Fruit fly (Drosophila melanogaster): ENCODE measurements around the gene CG5510.
A peak's percentile ranks its signal among the peaks of the same experiment; 100 is the strongest.

The CG5510 gene

DNA sequence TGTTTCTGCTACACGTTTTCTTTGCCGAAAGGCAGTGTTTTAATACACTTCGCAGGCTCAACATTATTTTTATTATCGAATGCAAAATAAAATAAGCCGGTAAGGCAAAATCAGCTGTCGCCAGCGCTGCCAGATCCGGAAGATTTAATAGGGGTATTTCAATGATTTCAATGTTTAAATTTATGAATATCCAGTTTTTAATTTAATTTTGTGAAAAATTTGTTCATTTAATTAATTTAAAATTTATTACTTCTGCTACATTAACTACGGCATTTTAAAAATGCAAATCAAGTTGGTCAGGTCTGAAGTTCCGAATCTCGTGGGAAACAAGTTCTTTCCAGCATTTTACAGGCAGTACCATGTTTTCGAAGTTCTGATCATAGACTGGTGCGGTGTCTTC, 20.5 kb downstream of the CG5510 start, which contains the start of gene Slimp (continued):
- TF ChIP-seq CG15336 (GFP tag; IDR thresholded peaks at IDR 0.05) (no peak), CG3032 (tag; optimal IDR thresholded peaks at IDR 0.05) (peak; percentile 14), vri (GFP tag; optimal IDR thresholded peaks at IDR 0.05) (peak; percentile 46), net (GFP tag; optimal IDR thresholded peaks at IDR 0.05) (no peak), Sox14 (GFP tag; optimal IDR thresholded peaks at IDR 0.05) (peak; percentile 5), CG8319 (GFP tag; optimal IDR thresholded peaks at IDR 0.05) (no peak), lz (GFP tag; optimal IDR thresholded peaks at IDR 0.05) (peak; percentile 40), CG3919 (GFP tag; optimal IDR thresholded peaks at IDR 0.05) (no peak), CG32006 (GFP tag; optimal IDR thresholded peaks at IDR 0.05) (peak; percentile 13), CG9139 (GFP tag; optimal IDR thresholded peaks at IDR 0.05) (no peak), eg (GFP tag; IDR thresholded peaks at IDR 0.05) (no peak), Hr39 (GFP tag; optimal IDR thresholded peaks at IDR 0.05) (peak; percentile 1), pdm3 (GFP tag; optimal IDR thresholded peaks at IDR 0.05) (peak; percentile 52), Gug (GFP tag; IDR thresholded peaks at IDR 0.05) (no peak), Blimp-1 (GFP tag; optimal IDR thresholded peaks at IDR 0.05) (no peak), fd85E (GFP tag; optimal IDR thresholded peaks at IDR 0.05) (no peak), CG6808 (GFP tag; optimal IDR thresholded peaks at IDR 0.05) (no peak), Eip75B (GFP tag; optimal IDR thresholded peaks at IDR 0.05) (peak; percentile 18), CG6163 (GFP tag; IDR thresholded peaks at IDR 0.05) (peak; percentile 53; the same call in 1 of the 3 replicates), Smox (GFP tag; optimal IDR thresholded peaks at IDR 0.05) (peak; percentile 37), fd59A (GFP tag; optimal IDR thresholded peaks at IDR 0.05) (no peak), svp (GFP tag) (peak; percentile 76)

DNA sequence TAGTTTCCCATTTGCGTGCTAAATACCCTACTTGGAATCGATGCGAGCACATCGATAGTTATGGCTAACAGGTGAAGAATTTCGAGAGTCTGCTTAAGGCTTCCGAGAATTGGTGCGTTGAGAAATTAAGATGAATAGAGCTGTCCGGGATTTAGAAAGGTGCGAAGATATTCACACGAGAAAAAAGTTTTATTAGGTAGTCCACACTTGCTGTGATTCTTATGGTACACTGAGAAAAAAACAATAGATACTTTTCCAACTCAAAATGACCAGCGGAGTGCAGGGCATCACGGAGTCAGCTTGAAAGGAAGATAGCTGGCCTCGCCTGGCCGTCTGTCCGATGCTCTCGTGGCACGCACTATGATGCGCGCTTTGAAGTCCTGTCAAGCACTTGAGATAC, 24.8 kb downstream of the CG5510 start:
- TF ChIP-seq spab (GFP tag; optimal IDR thresholded peaks at IDR 0.05) (peak; percentile 70), pdm3 (GFP tag; optimal IDR thresholded peaks at IDR 0.05) (peak; percentile 69), lz (GFP tag; optimal IDR thresholded peaks at IDR 0.05) (peak; percentile 63), topi (GFP tag; optimal IDR thresholded peaks at IDR 0.05) (peak; percentile 55), Smox (GFP tag; optimal IDR thresholded peaks at IDR 0.05) (peak; percentile 0), fd85E (GFP tag; optimal IDR thresholded peaks at IDR 0.05) (no peak), Eip75B (GFP tag; optimal IDR thresholded peaks at IDR 0.05) (peak; percentile 78), Eip78C (GFP tag) (peak; percentile 93), CG10669 (GFP tag; optimal IDR thresholded peaks at IDR 0.05) (peak; percentile 76), CG8319 (GFP tag; optimal IDR thresholded peaks at IDR 0.05) (no peak), vri (GFP tag; optimal IDR thresholded peaks at IDR 0.05) (peak; percentile 50), Hr39 (GFP tag; optimal IDR thresholded peaks at IDR 0.05) (peak; percentile 58), Hr38 (GFP tag; optimal IDR thresholded peaks at IDR 0.05) (no peak), CG4318 (GFP tag; optimal IDR thresholded peaks at IDR 0.05) (peak; percentile 81), Sox15 (GFP tag; optimal IDR thresholded peaks at IDR 0.05) (no peak), Hr4 (GFP tag; optimal IDR thresholded peaks at IDR 0.05) (peak; percentile 82), achi (GFP tag; optimal IDR thresholded peaks at IDR 0.05) (peak; percentile 68), CG6808 (GFP tag; optimal IDR thresholded peaks at IDR 0.05) (peak; percentile 80), CG8119 (GFP tag; IDR thresholded peaks at IDR 0.05) (peak; percentile 81), Blimp-1 (GFP tag; optimal IDR thresholded peaks at IDR 0.05) (no peak), Eip93F (GFP tag; optimal IDR thresholded peaks at IDR 0.05) (no peak), dsx (GFP tag; optimal IDR thresholded peaks at IDR 0.05; ENCODE audit: poor library complexity, severe bottlenecking) (peak; percentile 60), fkh (GFP tag; optimal IDR thresholded peaks at IDR 0.05) (no peak), CG11762 (GFP tag; optimal IDR thresholded peaks at IDR 0.05; ENCODE audit: insufficient read depth) (peak; percentile 58), Ets96B (tag; optimal IDR thresholded peaks at IDR 0.05) (peak; percentile 75), svp (GFP tag) (peak; percentile 80), Met (GFP tag; optimal IDR thresholded peaks at IDR 0.05) (peak; percentile 57), CG15336 (GFP tag; IDR thresholded peaks at IDR 0.05) (peak; percentile 75), CG34406 (GFP tag; optimal IDR thresholded peaks at IDR 0.05) (peak; percentile 3), salr (GFP tag; optimal IDR thresholded peaks at IDR 0.05) (peak; percentile 36 to 79), cyc (GFP tag; optimal IDR thresholded peaks at IDR 0.05) (peak; percentile 48), CG11902 (GFP tag; optimal IDR thresholded peaks at IDR 0.05) (no peak), CG31627 (GFP tag; optimal IDR thresholded peaks at IDR 0.05) (peak; percentile 44), CG8632 (GFP tag; optimal IDR thresholded peaks at IDR 0.05) (peak; percentile 42), CG6163 (GFP tag; IDR thresholded peaks at IDR 0.05) (peak; percentile 56; the same call in 2 of the 3 replicates), CG16779 (tag; optimal IDR thresholded peaks at IDR 0.05) (peak; percentile 42), Lpt (GFP tag; optimal IDR thresholded peaks at IDR 0.05) (peak; percentile 34), dac (GFP tag; optimal IDR thresholded peaks at IDR 0.05) (peak; percentile 66), esn (GFP tag; optimal IDR thresholded peaks at IDR 0.05) (peak; percentile 68), eg (GFP tag; IDR thresholded peaks at IDR 0.05) (peak; percentile 69), OdsH (GFP tag; optimal IDR thresholded peaks at IDR 0.05) (peak; percentile 68)
